Worm (Caenorhabditis elegans) whole organism, L3 larva: ENCODE measurements around the gene ift-81.

Experiments used
- ZK546.5 ChIP-seq: sonication (generic microtip); optimal IDR thresholded peaks from 2 replicates; lab custom pipeline; 2017; ENCODE audit warnings: missing biosample characterization, missing genetic modification characterization
- aly-2 ChIP-seq: fragments of 150-350 bp; optimal IDR thresholded peaks from 2 replicates; lab custom pipeline; 2014; ENCODE audit warnings: missing biosample characterization, missing genetic modification characterization
- ceh-82 ChIP-seq: fragments of 150-350 bp; optimal IDR thresholded peaks from 2 replicates; lab custom pipeline; 2014; ENCODE audit warnings: missing biosample characterization, missing genetic modification characterization
- elt-2 ChIP-seq: sonication (generic microtip); optimal IDR thresholded peaks from 2 replicates; lab custom pipeline; 2016; ENCODE audit warnings: missing genetic modification reagents, mild to moderate bottlenecking, missing genetic modification characterization, missing compliant biosample characterization
- jun-1 ChIP-seq: fragments of 150-350 bp; optimal IDR thresholded peaks from 2 replicates; lab custom pipeline; 2014; ENCODE audit warnings: missing biosample characterization, missing genetic modification reagents, missing genetic modification characterization
- lsy-12 ChIP-seq: sonication (generic microtip); optimal IDR thresholded peaks from 2 replicates; lab custom pipeline; 2016; ENCODE audit warnings: mild to moderate bottlenecking, missing genetic modification characterization, missing compliant biosample characterization
- nhr-25 ChIP-seq: sonication (generic microtip); optimal IDR thresholded peaks from 2 replicates; lab custom pipeline; 2017; ENCODE audit warnings: missing biosample characterization, missing genetic modification characterization
- nhr-76 ChIP-seq: fragments of 150-350 bp; sonication (generic microtip); optimal IDR thresholded peaks from 5 replicates; lab custom pipeline; 2014; ENCODE audit warnings: missing biosample characterization, missing genetic modification characterization
- pqm-1 ChIP-seq: fragments of 150-350 bp; optimal IDR thresholded peaks from 2 replicates; lab custom pipeline; 2017; ENCODE audit warnings: missing biosample characterization, missing genetic modification characterization, inconsistent platforms
- snpc-4 ChIP-seq: fragments of 150-350 bp; optimal IDR thresholded peaks from 2 replicates; lab custom pipeline; 2014; ENCODE audit warnings: missing biosample characterization, missing genetic modification characterization

DNA sequence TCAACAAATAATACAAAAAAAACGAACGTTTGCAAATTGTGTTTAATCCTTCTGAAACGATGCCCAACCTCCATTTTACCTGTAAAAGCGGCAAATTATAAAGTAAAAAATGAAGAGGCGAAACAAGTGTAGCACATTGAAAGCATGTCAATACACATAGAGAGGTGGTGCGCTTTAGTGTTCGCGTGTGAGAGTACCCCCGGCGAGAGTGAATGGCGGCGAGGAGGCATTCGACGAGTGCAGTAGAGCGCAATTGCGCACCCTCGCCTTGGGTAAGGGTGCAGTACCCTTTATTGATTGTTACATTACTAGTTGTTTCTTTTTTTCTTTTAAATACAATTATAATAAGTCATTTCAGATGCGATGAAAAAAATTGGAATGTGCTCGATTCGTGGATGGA lies 23.2 kb upstream of the ift-81 start, which contains the start of gene hst-6:
- no peak for TF ChIP-seq aly-2 (tag; lab: Kevin White, UChicago)
- no peak for TF ChIP-seq lsy-12
- no peak for TF ChIP-seq jun-1 (tag; lab: Kevin White, UChicago)
- peak; percentile 47 for TF ChIP-seq pqm-1 (tag; lab: Kevin White, UChicago)
- TF ChIP-seq snpc-4, result peak; percentile 75
- no peak for TF ChIP-seq ceh-82 (tag; lab: Kevin White, UChicago)
- peak; percentile 68 for TF ChIP-seq elt-2
- no peak for TF ChIP-seq ZK546.5 (tag; lab: Kevin White, UChicago)
- no peak for TF ChIP-seq nhr-76 (tag; lab: Kevin White, UChicago)
- peak; percentile 66 for TF ChIP-seq nhr-25 (tag; lab: Kevin White, UChicago)
